Worm (Caenorhabditis elegans) whole organism, L4 larva: ENCODE measurements around the gene ttr-6.

Source experiments
- ces-1 ChIP-seq: fragments of 150-350 bp; sonication (generic microtip); optimal IDR thresholded peaks from 4 replicates; lab custom pipeline; 2014; ENCODE audit warnings: missing biosample characterization, missing genetic modification reagents, missing genetic modification characterization
- egl-27 ChIP-seq: sonication (generic microtip); optimal IDR thresholded peaks from 3 replicates; lab custom pipeline; 2017; ENCODE audit warnings: missing biosample characterization, missing genetic modification reagents, missing genetic modification characterization
- fkh-10 ChIP-seq: fragments of 150-350 bp; optimal IDR thresholded peaks from 2 replicates; lab custom pipeline; 2014; ENCODE audit warnings: missing biosample characterization, missing genetic modification reagents, missing genetic modification characterization
- lin-15B ChIP-seq: fragments of 150-350 bp; sonication (generic microtip); optimal IDR thresholded peaks from 3 replicates; lab custom pipeline; 2014; ENCODE audit warnings: missing biosample characterization, missing genetic modification characterization
- nhr-11 ChIP-seq: fragments of 150-350 bp; optimal IDR thresholded peaks from 2 replicates; lab custom pipeline; 2014; ENCODE audit warnings: missing biosample characterization, missing genetic modification characterization
- nhr-6 ChIP-seq: fragments of 150-350 bp; optimal IDR thresholded peaks from 2 replicates; lab custom pipeline; 2014; ENCODE audit warnings: missing biosample characterization, missing genetic modification characterization
- nhr-77 ChIP-seq: fragments of 150-350 bp; optimal IDR thresholded peaks from 2 replicates; lab custom pipeline; 2014; ENCODE audit warnings: missing biosample characterization, missing genetic modification characterization
- snpc-4 ChIP-seq: fragments of 150-350 bp; optimal IDR thresholded peaks from 2 replicates; lab custom pipeline; 2014; ENCODE audit warnings: missing biosample characterization, missing genetic modification characterization

DNA sequence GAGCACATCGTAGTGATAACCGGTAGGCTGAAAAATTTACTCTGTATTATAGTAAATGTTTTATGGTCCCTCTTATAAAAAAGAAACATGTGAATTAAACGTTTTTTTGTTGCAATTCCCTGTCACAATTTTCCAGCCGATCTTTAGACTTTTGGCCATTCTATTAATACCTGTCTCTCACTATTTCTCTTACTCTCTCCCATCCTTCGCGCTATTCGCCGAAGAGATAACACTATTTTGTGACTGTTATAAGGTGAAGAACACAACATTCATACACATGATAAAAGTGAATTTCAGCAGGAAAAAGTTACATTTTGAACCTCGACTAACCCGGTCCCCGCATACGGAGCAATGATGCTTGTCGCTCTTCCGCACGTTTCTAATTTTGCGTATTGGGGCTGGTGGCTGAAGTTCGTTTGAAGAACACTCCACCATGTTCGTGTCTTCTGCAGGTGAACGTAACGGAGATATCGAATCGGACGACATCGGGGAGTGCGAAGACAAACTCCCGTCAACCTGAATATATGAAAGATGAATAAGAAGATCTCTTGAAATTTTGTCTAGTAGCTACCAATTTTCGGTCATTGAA, 42.2 kb upstream of the ttr-6 start:
- TF ChIP-seq lin-15B (tag; lab: Kevin White, UChicago): no peak
- no peak for TF ChIP-seq snpc-4 (tag; lab: Kevin White, UChicago)
- TF ChIP-seq nhr-11: no peak
- TF ChIP-seq egl-27 (tag; lab: Kevin White, UChicago): no peak
- TF ChIP-seq ces-1 (GFP tag; lab: Kevin White, UChicago): no peak
- TF ChIP-seq nhr-6 (tag; lab: Kevin White, UChicago): no peak
- peak; percentile 22 for TF ChIP-seq nhr-77
- TF ChIP-seq fkh-10 (GFP tag; lab: Kevin White, UChicago): no peak
